Worm (Caenorhabditis elegans) whole organism, L2 larva: ENCODE results near the gene lgc-36.

Experiments used
- ceh-16 ChIP-seq: fragments of 150-350 bp; optimal IDR thresholded peaks from 2 replicates; lab custom pipeline; 2014; ENCODE audit warnings: missing biosample characterization, missing genetic modification characterization
- egl-27 ChIP-seq: sonication (generic microtip); optimal IDR thresholded peaks from 3 replicates; lab custom pipeline; 2017; ENCODE audit warnings: missing biosample characterization, missing genetic modification reagents, missing genetic modification characterization
- lsy-2 ChIP-seq, 2 experiments: fragments of 150-350 bp in 1 of 2; sonication (generic microtip) in 1 of 2; optimal IDR thresholded peaks; 2 replicates each; lab custom pipeline; 2014 to 2017; ENCODE audit warnings: missing biosample characterization in 2 of 2, missing genetic modification characterization in 2 of 2
- mdl-1 ChIP-seq, 2 experiments: fragments of 150-350 bp in 1 of 2; sonication (generic microtip) in 1 of 2; optimal IDR thresholded peaks; 2 replicates each; lab custom pipeline; 2017; ENCODE audit warnings: missing biosample characterization in 2 of 2, missing genetic modification characterization in 2 of 2
- nhr-23 ChIP-seq: fragments of 150-350 bp; optimal IDR thresholded peaks from 2 replicates; lab custom pipeline; 2014; ENCODE audit warnings: missing biosample characterization, missing genetic modification reagents, missing genetic modification characterization
- skn-1 ChIP-seq: sonication (generic microtip); optimal IDR thresholded peaks from 2 replicates; lab custom pipeline; 2017; ENCODE audit warnings: missing biosample characterization, missing genetic modification characterization
- unc-62 ChIP-seq: fragments of 150-350 bp; optimal IDR thresholded peaks from 2 replicates; lab custom pipeline; 2014; ENCODE audit warnings: missing biosample characterization, missing genetic modification reagents, missing genetic modification characterization

DNA sequence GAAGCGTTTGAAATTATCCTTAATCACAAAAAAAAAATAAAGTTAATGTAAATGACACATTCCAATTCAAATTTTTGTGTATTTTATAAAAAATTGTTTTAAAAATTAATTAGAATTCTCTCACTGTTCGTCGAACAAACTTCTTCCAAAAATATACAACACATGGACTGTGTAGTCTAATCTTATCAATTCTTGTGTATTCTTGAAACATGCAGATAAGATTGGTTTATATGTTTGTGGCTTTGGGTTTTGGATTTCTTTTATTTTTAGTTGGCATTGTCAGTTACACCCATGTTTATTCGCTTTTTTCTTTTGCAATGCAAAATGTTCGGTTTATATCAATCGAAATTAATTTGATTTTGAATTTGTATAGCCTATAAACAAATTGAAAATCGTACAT, 38.4 kb downstream of the lgc-36 start:
- TF ChIP-seq unc-62 (no peak), skn-1 (tag; lab: Kevin White, UChicago) (no peak), mdl-1 (tag; optimal IDR thresholded peaks at IDR 0.05; lab: Kevin White, UChicago) (no peak), egl-27 (tag; lab: Kevin White, UChicago) (no peak), ceh-16 (no peak), lsy-2 (tag; optimal IDR thresholded peaks at IDR 0.05; lab: Kevin White, UChicago) (no peak), nhr-23 (tag; lab: Kevin White, UChicago) (no peak)
